Fruit fly (Drosophila melanogaster) Kc167 (cell line): ENCODE data around the gene Ugt304A1.

Experiments used
- psq ChIP-seq: fragments of >200 bp; optimal IDR thresholded peaks from 2 replicates; lab custom pipeline; 2017; ENCODE audit warnings: missing external identifiers
- ttk ChIP-seq: sonication (Bioruptor generic); optimal IDR thresholded peaks from 2 replicates; lab custom pipeline; 2017; ENCODE audit warnings: missing external identifiers

- no peak for TF ChIP-seq ttk
- no peak for TF ChIP-seq psq
Observed at dm6 chr3R:11170146-11170545, 5.1 kb downstream of the Ugt304A1 start, which contains the start of gene Ugt35B1.
